Worm (Caenorhabditis elegans): ENCODE results near the gene F46G10.1.

F46G10.1 gene

DNA sequence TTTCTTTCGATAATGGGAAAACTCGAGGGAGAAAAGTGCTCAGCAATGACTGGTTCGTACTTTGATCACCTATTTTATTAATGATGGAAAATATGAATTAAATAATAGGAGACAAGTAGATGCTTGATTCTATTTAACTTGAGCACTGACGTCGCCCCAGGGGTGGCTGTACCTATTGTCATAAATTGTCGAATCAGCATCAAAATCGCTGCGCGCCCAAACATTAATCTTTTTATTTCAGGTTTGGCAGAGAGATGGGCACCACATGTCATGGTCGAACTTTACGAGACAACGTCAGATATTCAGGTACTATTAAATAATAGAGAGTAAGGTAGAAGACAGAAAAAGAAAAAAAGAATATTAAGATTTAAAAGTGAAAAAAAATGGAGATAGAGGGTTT lies 12.8 kb upstream of the F46G10.1 start (continued):
- no peak for TF ChIP-seq lin-15B (tag; optimal IDR thresholded peaks at IDR 0.05)
- no peak for TF ChIP-seq ztf-4 (tag; optimal IDR thresholded peaks at IDR 0.05)
- TF ChIP-seq ceh-63 (GFP tag; optimal IDR thresholded peaks at IDR 0.05) = no peak
- peak; percentile 7 for TF ChIP-seq unc-130 (tag; optimal IDR thresholded peaks at IDR 0.05)
- TF ChIP-seq nhr-19 (GFP tag; conservative IDR thresholded peaks at IDR 0.05) = 0 out of 2 replicates have a peak, but pooled peaks have one; percentile 6
- no peak for TF ChIP-seq sox-4 (tag; optimal IDR thresholded peaks at IDR 0.05)
- TF ChIP-seq unc-86 (tag; optimal IDR thresholded peaks at IDR 0.05) = no peak
- no peak for TF ChIP-seq egl-27 (tag; optimal IDR thresholded peaks at IDR 0.05)
- TF ChIP-seq zip-4 (GFP tag; optimal IDR thresholded peaks at IDR 0.05) = no peak
- TF ChIP-seq C04F5.9 (tag; optimal IDR thresholded peaks at IDR 0.05) = no peak
- no peak for TF ChIP-seq vab-15 (tag; optimal IDR thresholded peaks at IDR 0.05)
- no peak for TF ChIP-seq efl-1 (optimal IDR thresholded peaks at IDR 0.05)
- no peak for TF ChIP-seq efl-1 (GFP tag; optimal IDR thresholded peaks at IDR 0.05 in 1 of 2)
- peak; percentile 30 for TF ChIP-seq pag-3 (tag; optimal IDR thresholded peaks at IDR 0.05; ENCODE audit: borderline replicate concordance, insufficient read depth)

DNA sequence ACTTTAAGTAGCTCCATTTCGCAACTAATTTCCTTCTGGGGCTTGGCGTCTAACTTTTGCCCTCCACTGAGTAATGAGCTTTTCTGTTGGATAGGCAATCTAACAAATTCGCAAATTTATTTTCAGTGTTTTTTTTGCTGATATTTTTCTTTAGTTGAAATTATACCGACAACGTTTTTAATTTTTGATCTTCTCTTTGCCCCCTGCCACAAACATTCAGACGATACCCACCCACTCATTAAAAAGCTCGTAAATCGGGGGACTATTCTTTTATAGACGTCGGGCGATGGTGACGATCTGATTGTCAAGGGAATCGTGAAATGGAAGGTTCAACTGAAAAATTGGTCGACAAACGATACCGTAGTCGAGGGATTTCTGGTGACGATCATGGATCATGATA lies 12.1 kb upstream of the F46G10.1 start:
- TF ChIP-seq lin-13 (GFP tag; optimal IDR thresholded peaks at IDR 0.05) (no peak), sox-4 (tag; optimal IDR thresholded peaks at IDR 0.05) (no peak), unc-130 (tag; optimal IDR thresholded peaks at IDR 0.05) (no peak), ceh-63 (GFP tag; optimal IDR thresholded peaks at IDR 0.05) (peak; percentile 41), lin-14 (GFP tag; optimal IDR thresholded peaks at IDR 0.05) (peak; percentile 10), efl-1 (optimal IDR thresholded peaks at IDR 0.05) (no peak), efl-1 (GFP tag; optimal IDR thresholded peaks at IDR 0.05 in 1 of 2) (peak in 1 of 2 experiments; percentile 74), dpl-1 (GFP tag; optimal IDR thresholded peaks at IDR 0.05) (no peak), nhr-85 (tag) (peak; percentile 59)

DNA sequence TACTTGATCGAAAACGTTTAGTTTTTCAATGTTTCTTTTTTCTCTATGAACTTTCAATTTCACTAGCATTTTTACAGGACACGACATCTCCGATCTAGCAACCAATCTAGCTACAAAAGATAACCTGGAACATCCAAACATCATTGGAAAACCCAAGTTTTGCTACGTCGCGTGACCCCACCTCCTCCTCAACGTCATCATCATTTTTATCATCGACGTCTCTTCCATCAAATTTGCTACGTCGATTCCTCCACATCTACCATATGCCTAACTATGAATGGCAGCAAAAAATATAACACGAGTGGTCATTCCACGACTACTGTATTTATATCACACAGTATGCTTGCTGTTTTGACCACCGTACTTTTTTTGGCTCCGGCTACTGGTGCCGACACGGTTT lies 11.3 kb upstream of the F46G10.1 start, which contains the start of gene F46G10.2:
TSS of gene F46G10.2 (plus strand) at position 78 of the 400 bp plus-strand sequence.
- TF ChIP-seq lin-35 (GFP tag; optimal IDR thresholded peaks at IDR 0.05) (peak in 1 of 2 experiments; percentile 16), nhr-20 (tag; optimal IDR thresholded peaks at IDR 0.05) (peak; percentile 26), nhr-71 (tag; optimal IDR thresholded peaks at IDR 0.05) (peak; percentile 24), hlh-17 (GFP tag; optimal IDR thresholded peaks at IDR 0.05; ENCODE audit: borderline replicate concordance) (no peak), ceh-88 (GFP tag; IDR thresholded peaks at IDR 0.05) (no peak), unc-98 (GFP tag; IDR thresholded peaks at IDR 0.05) (no peak), elt-3 (tag; optimal IDR thresholded peaks at IDR 0.05) (peak in 1 of 6 experiments; percentile 32), vab-15 (tag; optimal IDR thresholded peaks at IDR 0.05) (no peak), mab-9 (GFP tag; IDR thresholded peaks at IDR 0.05) (no peak), lin-14 (GFP tag; optimal IDR thresholded peaks at IDR 0.05) (no peak), blmp-1 (tag; optimal IDR thresholded peaks at IDR 0.05) (peak; percentile 73), mdl-1 (tag; optimal IDR thresholded peaks at IDR 0.05) (peak in 1 of 2 experiments; percentile 16), nhr-85 (tag) (peak; percentile 68), tbx-2 (tag; optimal IDR thresholded peaks at IDR 0.05) (no peak), ceh-90 (tag; optimal IDR thresholded peaks at IDR 0.05) (no peak), hpl-2 (GFP tag; optimal IDR thresholded peaks at IDR 0.05) (no peak)

DNA sequence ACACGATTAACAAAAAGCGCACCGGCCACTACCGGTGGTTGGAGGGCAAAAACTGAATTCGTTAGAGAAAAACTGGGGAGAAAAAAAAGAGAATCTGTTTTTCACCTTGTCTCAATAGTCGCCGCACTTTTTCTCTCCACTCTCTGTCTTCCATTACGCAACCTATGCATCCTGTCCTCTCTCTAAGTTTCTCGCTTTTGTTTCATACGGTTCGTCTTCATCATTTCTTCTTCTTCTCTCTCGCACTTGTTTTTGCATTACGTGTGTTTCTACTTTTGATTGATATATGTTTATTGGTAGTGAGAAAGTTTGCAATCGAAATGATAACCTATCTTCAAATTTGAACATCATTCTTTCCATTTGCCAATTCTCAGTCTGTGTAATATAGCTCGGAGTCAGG lies 9.0 kb upstream of the F46G10.1 start:
- TF ChIP-seq isw-1 (GFP tag; IDR thresholded peaks at IDR 0.05) = no peak
- no peak for TF ChIP-seq hlh-4 (tag; optimal IDR thresholded peaks at IDR 0.05)
- TF ChIP-seq tbx-2 (tag; optimal IDR thresholded peaks at IDR 0.05) = peak; percentile 23
- no peak for TF ChIP-seq dsc-1 (tag; optimal IDR thresholded peaks at IDR 0.05)
- TF ChIP-seq ceh-8 (GFP tag; optimal IDR thresholded peaks at IDR 0.05) = no peak
- TF ChIP-seq snpc-4 (tag; optimal IDR thresholded peaks at IDR 0.05) = no peak
- no peak for TF ChIP-seq nhr-90 (tag; optimal IDR thresholded peaks at IDR 0.05; ENCODE audit: poor library complexity)
- TF ChIP-seq efl-3 (GFP tag; optimal IDR thresholded peaks at IDR 0.05) = no peak
- TF ChIP-seq fkh-10 (GFP tag; optimal IDR thresholded peaks at IDR 0.05) = no peak
- TF ChIP-seq nhr-12 (tag; optimal IDR thresholded peaks at IDR 0.05) = no peak
- TF ChIP-seq mef-2 (tag; optimal IDR thresholded peaks at IDR 0.05) = no peak
- TF ChIP-seq unc-62 (GFP tag; optimal IDR thresholded peaks at IDR 0.05) = no peak
- TF ChIP-seq alr-1 (tag; optimal IDR thresholded peaks at IDR 0.05; ENCODE audit: borderline replicate concordance) = no peak
- TF ChIP-seq ceh-82 (tag; optimal IDR thresholded peaks at IDR 0.05) = no peak
- peak; percentile 55 for TF ChIP-seq C16A3.4 (tag; optimal IDR thresholded peaks at IDR 0.05)
- no peak for TF ChIP-seq Y116A8C.19 (tag; optimal IDR thresholded peaks at IDR 0.05; ENCODE audit: borderline replicate concordance)
- peak; percentile 96 for TF ChIP-seq blmp-1 (tag; optimal IDR thresholded peaks at IDR 0.05)
- peak; percentile 42 for TF ChIP-seq swsn-7 (tag; optimal IDR thresholded peaks at IDR 0.05)
- peak; percentile 28 for TF ChIP-seq ztf-4 (tag; optimal IDR thresholded peaks at IDR 0.05)
